Fruit fly (Drosophila melanogaster) whole organism, prepupa: ENCODE data around the gene beta4GalT7.

Experiments
- CG10631 ChIP-seq: fragments of 200-800 bp; sonication (Bioruptor generic); optimal IDR thresholded peaks from 2 replicates; lab custom pipeline; 2016; ENCODE audit warnings: missing biosample characterization, missing genetic modification characterization
- CG10669 ChIP-seq: fragments of 200-800 bp; sonication (Bioruptor generic); optimal IDR thresholded peaks from 3 replicates; lab custom pipeline; 2018; ENCODE audit warnings: missing biosample characterization, mild to moderate bottlenecking, missing genetic modification characterization, moderate library complexity
- CG11294 ChIP-seq: fragments of 200-800 bp; sonication (Bioruptor generic); IDR thresholded peaks from 2 replicates; pipeline ENCODE4 v1.3.6; 2022; ENCODE audit warnings: missing biosample characterization, missing genetic modification characterization
- CG11762 ChIP-seq: fragments of 200-800 bp; sonication (Bioruptor generic); optimal IDR thresholded peaks from 3 replicates; lab custom pipeline; 2016; ENCODE audit warnings: missing biosample characterization, missing genetic modification characterization; ENCODE audit not compliant: insufficient read depth
- CG11902 ChIP-seq: fragments of 200-800 bp; sonication (Bioruptor generic); optimal IDR thresholded peaks from 3 replicates; lab custom pipeline; 2016; ENCODE audit warnings: missing biosample characterization, missing genetic modification characterization
- CG15336 ChIP-seq: fragments of 200-800 bp; sonication (Bioruptor generic); IDR thresholded peaks from 2 replicates; pipeline ENCODE4 v1.3.6; 2022; ENCODE audit warnings: missing biosample characterization, missing genetic modification characterization
- CG1621 ChIP-seq: fragments of 200-800 bp; sonication (Bioruptor generic); optimal IDR thresholded peaks from 3 replicates; lab custom pipeline; 2018; ENCODE audit warnings: missing biosample characterization, mild to moderate bottlenecking, missing genetic modification characterization
- CG16779 ChIP-seq: fragments of 200-800 bp; sonication (Bioruptor generic); optimal IDR thresholded peaks from 3 replicates; lab custom pipeline; 2017; ENCODE audit warnings: missing biosample characterization, mild to moderate bottlenecking, missing genetic modification characterization
- CG31627 ChIP-seq: fragments of 200-800 bp; sonication (Bioruptor generic); optimal IDR thresholded peaks from 3 replicates; lab custom pipeline; 2016; ENCODE audit warnings: missing biosample characterization, missing genetic modification characterization
- CG32006 ChIP-seq: fragments of 200-800 bp; sonication (Bioruptor generic); optimal IDR thresholded peaks from 3 replicates; lab custom pipeline; 2017; ENCODE audit warnings: missing biosample characterization, mild to moderate bottlenecking, missing genetic modification characterization
- CG34406 ChIP-seq: fragments of 200-800 bp; sonication (Bioruptor generic); optimal IDR thresholded peaks from 3 replicates; lab custom pipeline; 2016; ENCODE audit warnings: missing biosample characterization, missing genetic modification characterization
- CG3919 ChIP-seq: fragments of 200-800 bp; sonication (Bioruptor generic); optimal IDR thresholded peaks from 3 replicates; lab custom pipeline; 2016; ENCODE audit warnings: missing biosample characterization, missing genetic modification characterization
- CG4318 ChIP-seq: fragments of 200-800 bp; sonication (Bioruptor generic); optimal IDR thresholded peaks from 3 replicates; lab custom pipeline; 2017; ENCODE audit warnings: missing biosample characterization, mild to moderate bottlenecking, missing genetic modification characterization
- CG6276 ChIP-seq: fragments of 200-800 bp; sonication (Bioruptor generic); optimal IDR thresholded peaks from 2 replicates; lab custom pipeline; 2017; ENCODE audit warnings: missing biosample characterization, mild to moderate bottlenecking, missing genetic modification characterization
- CG6792 ChIP-seq: fragments of 200-800 bp; sonication (Bioruptor generic); optimal IDR thresholded peaks from 3 replicates; lab custom pipeline; 2016; ENCODE audit warnings: missing biosample characterization, missing genetic modification characterization
- CG6808 ChIP-seq: fragments of 200-800 bp; sonication (Bioruptor generic); optimal IDR thresholded peaks from 3 replicates; lab custom pipeline; 2017; ENCODE audit warnings: missing biosample characterization, missing genetic modification characterization, mild to moderate bottlenecking, moderate library complexity, missing genetic modification reagents
- CG7368 ChIP-seq: fragments of 200-800 bp; sonication (Bioruptor generic); optimal IDR thresholded peaks from 3 replicates; lab custom pipeline; 2016; ENCODE audit warnings: missing biosample characterization, missing genetic modification characterization
- CG8119 ChIP-seq: fragments of 200-800 bp; sonication (Bioruptor generic); IDR thresholded peaks from 3 replicates; pipeline ENCODE4 v1.3.6; 2022; ENCODE audit warnings: missing biosample characterization, missing genetic modification characterization
- CG8319 ChIP-seq: fragments of 200-800 bp; sonication (Bioruptor generic); optimal IDR thresholded peaks from 3 replicates; lab custom pipeline; 2016; ENCODE audit warnings: missing biosample characterization, missing genetic modification characterization
- CG8632 ChIP-seq: fragments of 200-800 bp; sonication (Bioruptor generic); optimal IDR thresholded peaks from 3 replicates; lab custom pipeline; 2016; ENCODE audit warnings: missing biosample characterization, missing genetic modification characterization
- CG9139 ChIP-seq: fragments of 200-800 bp; sonication (Bioruptor generic); optimal IDR thresholded peaks from 3 replicates; lab custom pipeline; 2017; ENCODE audit warnings: missing biosample characterization, mild to moderate bottlenecking, missing genetic modification characterization
- Eip78C ChIP-seq: fragments of 200-800 bp; sonication (Bioruptor generic); peaks from one replicate; lab custom pipeline; 2016; ENCODE audit warnings: missing biosample characterization, missing genetic modification characterization
- Eip93F ChIP-seq: fragments of 200-800 bp; sonication (Bioruptor generic); optimal IDR thresholded peaks from 2 replicates; lab custom pipeline; 2016; ENCODE audit warnings: missing biosample characterization, mild to moderate bottlenecking, missing genetic modification characterization
- Ets21C ChIP-seq: fragments of 200-800 bp; sonication (Bioruptor generic); optimal IDR thresholded peaks from 3 replicates; lab custom pipeline; 2016; ENCODE audit warnings: missing biosample characterization, missing genetic modification characterization
- Gug ChIP-seq: fragments of 200-800 bp; sonication (Bioruptor generic); IDR thresholded peaks from 2 replicates; pipeline ENCODE4 v1.3.6; 2022; ENCODE audit warnings: missing biosample characterization, missing genetic modification characterization
- Hr38 ChIP-seq: sonication (Bioruptor generic); optimal IDR thresholded peaks from 2 replicates; lab custom pipeline; 2016; ENCODE audit warnings: missing biosample characterization, missing genetic modification characterization
- Hr39 ChIP-seq: fragments of 200-800 bp; sonication (Bioruptor generic); optimal IDR thresholded peaks from 2 replicates; lab custom pipeline; 2016; ENCODE audit warnings: missing biosample characterization, missing genetic modification characterization
- Hr4 ChIP-seq: fragments of 200-800 bp; sonication (Bioruptor generic); optimal IDR thresholded peaks from 3 replicates; lab custom pipeline; 2016; ENCODE audit warnings: missing biosample characterization, missing genetic modification characterization
- Lpt ChIP-seq: fragments of 200-800 bp; sonication (Bioruptor generic); optimal IDR thresholded peaks from 3 replicates; lab custom pipeline; 2016; ENCODE audit warnings: missing biosample characterization, missing genetic modification characterization
- Met ChIP-seq: fragments of 200-800 bp; sonication (Bioruptor generic); optimal IDR thresholded peaks from 3 replicates; lab custom pipeline; 2016; ENCODE audit warnings: missing biosample characterization, missing genetic modification characterization
- OdsH ChIP-seq: fragments of 200-800 bp; sonication (Bioruptor generic); optimal IDR thresholded peaks from 3 replicates; lab custom pipeline; 2016; ENCODE audit warnings: missing biosample characterization, missing genetic modification characterization
- Smox ChIP-seq: fragments of 200-800 bp; sonication (Bioruptor generic); optimal IDR thresholded peaks from 3 replicates; lab custom pipeline; 2016; ENCODE audit warnings: missing biosample characterization, missing genetic modification characterization
- Sox102F ChIP-seq: fragments of 200-800 bp; sonication (Bioruptor generic); optimal IDR thresholded peaks from 2 replicates; lab custom pipeline; 2016; ENCODE audit warnings: missing biosample characterization, mild to moderate bottlenecking, missing genetic modification characterization
- Sox14 ChIP-seq: fragments of 200-800 bp; sonication (Bioruptor generic); optimal IDR thresholded peaks from 3 replicates; lab custom pipeline; 2016; ENCODE audit warnings: missing biosample characterization, missing genetic modification characterization
- Sox15 ChIP-seq: fragments of 200-800 bp; sonication (Bioruptor generic); optimal IDR thresholded peaks from 3 replicates; lab custom pipeline; 2016; ENCODE audit warnings: missing biosample characterization, missing genetic modification characterization
- acj6 ChIP-seq: fragments of 200-800 bp; sonication (Bioruptor generic); optimal IDR thresholded peaks from 3 replicates; lab custom pipeline; 2016; ENCODE audit warnings: missing biosample characterization, missing genetic modification characterization
- cyc ChIP-seq: fragments of 200-800 bp; sonication (Bioruptor generic); optimal IDR thresholded peaks from 3 replicates; lab custom pipeline; 2016; ENCODE audit warnings: missing biosample characterization, missing genetic modification characterization
- dsx ChIP-seq: fragments of 200-800 bp; optimal IDR thresholded peaks from 3 replicates; lab custom pipeline; 2019; ENCODE audit warnings: missing biosample characterization, mild to moderate bottlenecking, missing genetic modification characterization, moderate library complexity; ENCODE audit not compliant: poor library complexity, severe bottlenecking
- esn ChIP-seq: fragments of 200-800 bp; sonication (Bioruptor generic); optimal IDR thresholded peaks from 2 replicates; lab custom pipeline; 2016; ENCODE audit warnings: missing biosample characterization, mild to moderate bottlenecking, missing genetic modification characterization, moderate library complexity
- fkh ChIP-seq: fragments of 200-800 bp; sonication (Bioruptor generic); optimal IDR thresholded peaks from 3 replicates; lab custom pipeline; 2017; ENCODE audit warnings: missing biosample characterization, mild to moderate bottlenecking, missing genetic modification characterization, moderate library complexity
- lz ChIP-seq: fragments of 200-800 bp; sonication (Bioruptor generic); optimal IDR thresholded peaks from 3 replicates; lab custom pipeline; 2016; ENCODE audit warnings: missing biosample characterization, missing genetic modification characterization
- net ChIP-seq: fragments of 200-800 bp; sonication (Bioruptor generic); optimal IDR thresholded peaks from 3 replicates; lab custom pipeline; 2016; ENCODE audit warnings: missing biosample characterization, missing genetic modification characterization
- pdm3 ChIP-seq: fragments of 200-800 bp; sonication (Bioruptor generic); optimal IDR thresholded peaks from 3 replicates; lab custom pipeline; 2016; ENCODE audit warnings: missing biosample characterization, missing genetic modification characterization
- salr ChIP-seq, 2 experiments: fragments of 200-800 bp; sonication (Bioruptor generic); optimal IDR thresholded peaks; 3 replicates each; lab custom pipeline; 2016 to 2018; ENCODE audit warnings: missing biosample characterization in 2 of 2, missing genetic modification characterization in 2 of 2, mild to moderate bottlenecking in 1 of 2
- spab ChIP-seq: fragments of 200-800 bp; sonication (Bioruptor generic); optimal IDR thresholded peaks from 2 replicates; lab custom pipeline; 2017; ENCODE audit warnings: missing biosample characterization, mild to moderate bottlenecking, missing genetic modification characterization, missing genetic modification reagents
- ss ChIP-seq, 2 experiments: fragments of 200-800 bp; sonication (Bioruptor generic); optimal IDR thresholded peaks; 2 replicates in 1 of 2; 3 replicates in 1 of 2; lab custom pipeline; 2017 to 2018; ENCODE audit warnings: mild to moderate bottlenecking in 2 of 2, missing biosample characterization in 2 of 2, missing genetic modification characterization in 2 of 2, moderate library complexity in 1 of 2
- topi ChIP-seq: fragments of 200-800 bp; sonication (Bioruptor generic); optimal IDR thresholded peaks from 3 replicates; lab custom pipeline; 2016; ENCODE audit warnings: missing biosample characterization, missing genetic modification characterization

Gene beta4GalT7

dm6 chr3R:25023056-25023455, at the start of gene beta4GalT7:
TSS of gene beta4GalT7 (plus strand) at chr3R:25023256.
- TF ChIP-seq CG11294 (GFP tag; lab: Robert Waterston, UW) = no peak
- no peak for TF ChIP-seq salr (GFP tag; optimal IDR thresholded peaks at IDR 0.05; lab: Kevin White, UChicago)
- no peak for TF ChIP-seq CG10669
- TF ChIP-seq CG6276 (GFP tag; lab: Kevin White, UChicago) = no peak
- no peak for TF ChIP-seq Eip78C (GFP tag; lab: Kevin White, UChicago)
- no peak for TF ChIP-seq CG9139
- no peak for TF ChIP-seq CG34406 (GFP tag; lab: Kevin White, UChicago)
- TF ChIP-seq acj6 (GFP tag; lab: Kevin White, UChicago) = no peak
- TF ChIP-seq CG1621 (tag; lab: Kevin White, UChicago) = no peak

- TF ChIP-seq CG6276 (GFP tag; lab: Kevin White, UChicago) = peak; percentile 89
- TF ChIP-seq fkh (GFP tag; lab: Kevin White, UChicago) = no peak
- TF ChIP-seq CG31627 (GFP tag; lab: Kevin White, UChicago) = peak; percentile 77
- TF ChIP-seq CG11762 (GFP tag; lab: Kevin White, UChicago) = peak; percentile 81
- TF ChIP-seq Sox102F (GFP tag; lab: Kevin White, UChicago) = peak; percentile 75
- peak; percentile 80 for TF ChIP-seq CG10631 (GFP tag; lab: Kevin White, UChicago)
- peak; percentile 45 for TF ChIP-seq lz (GFP tag; lab: Kevin White, UChicago)
- TF ChIP-seq ss (GFP tag; optimal IDR thresholded peaks at IDR 0.05; lab: Kevin White, UChicago) = peak; percentile 73 to 87
- TF ChIP-seq net (GFP tag; lab: Kevin White, UChicago) = peak; percentile 81
- peak; percentile 89 for TF ChIP-seq CG4318 (GFP tag; lab: Kevin White, UChicago)
- peak; percentile 93 for TF ChIP-seq CG3919 (GFP tag; lab: Kevin White, UChicago)
- peak; percentile 68 for TF ChIP-seq Smox
- peak; percentile 86 for TF ChIP-seq acj6 (GFP tag; lab: Kevin White, UChicago)
- no peak for TF ChIP-seq Hr38 (GFP tag; lab: Kevin White, UChicago)
- TF ChIP-seq CG32006 (GFP tag; lab: Kevin White, UChicago) = peak; percentile 96
- peak; percentile 80 for TF ChIP-seq topi (GFP tag; lab: Kevin White, UChicago)
- TF ChIP-seq esn (GFP tag; lab: Kevin White, UChicago) = peak; percentile 71
- peak; percentile 74 for TF ChIP-seq Hr39 (GFP tag; lab: Kevin White, UChicago)
- TF ChIP-seq CG10669 = peak; percentile 79
- peak; percentile 61 to 90 for TF ChIP-seq salr (GFP tag; optimal IDR thresholded peaks at IDR 0.05; lab: Kevin White, UChicago)
- TF ChIP-seq CG6808 = peak; percentile 82
- peak; percentile 92 for TF ChIP-seq Lpt (GFP tag; lab: Kevin White, UChicago)
- TF ChIP-seq cyc (GFP tag; lab: Kevin White, UChicago) = peak; percentile 79
- peak; percentile 93 for TF ChIP-seq Gug (GFP tag; lab: Robert Waterston, UW)
- peak; percentile 77 for TF ChIP-seq CG34406 (GFP tag; lab: Kevin White, UChicago)
- TF ChIP-seq CG1621 (tag; lab: Kevin White, UChicago) = peak; percentile 62
- peak; percentile 94 for TF ChIP-seq Sox14 (GFP tag; lab: Kevin White, UChicago)
- peak; percentile 72 for TF ChIP-seq CG11294 (GFP tag; lab: Robert Waterston, UW)
- TF ChIP-seq CG7368 (GFP tag; lab: Kevin White, UChicago) = peak; percentile 80
- peak; percentile 50 for TF ChIP-seq CG6792
- no peak for TF ChIP-seq Eip93F
- peak; percentile 65 for TF ChIP-seq CG8632 (GFP tag; lab: Kevin White, UChicago)
- TF ChIP-seq CG11902 (GFP tag; lab: Kevin White, UChicago) = peak; percentile 49
- TF ChIP-seq pdm3 (GFP tag; lab: Kevin White, UChicago) = peak; percentile 89
- peak; percentile 88 for TF ChIP-seq OdsH (GFP tag; lab: Kevin White, UChicago)
- peak; percentile 93 for TF ChIP-seq CG15336 (GFP tag; lab: Robert Waterston, UW)
- TF ChIP-seq Sox15 (GFP tag; lab: Kevin White, UChicago) = peak; percentile 50
- TF ChIP-seq CG8119 (GFP tag; lab: Robert Waterston, UW) = peak; percentile 93
- peak; percentile 67 for TF ChIP-seq CG9139
- TF ChIP-seq CG8319 (GFP tag; lab: Kevin White, UChicago) = peak; percentile 65
- peak; percentile 94 for TF ChIP-seq Eip78C (GFP tag; lab: Kevin White, UChicago)
- TF ChIP-seq Met (GFP tag; lab: Kevin White, UChicago) = peak; percentile 68
- peak; percentile 88 for TF ChIP-seq Hr4
- TF ChIP-seq CG16779 = peak; percentile 72
- TF ChIP-seq dsx = peak; percentile 92
- TF ChIP-seq spab (GFP tag; lab: Kevin White, UChicago) = peak; percentile 82
- peak; percentile 28 for TF ChIP-seq Ets21C (GFP tag; lab: Kevin White, UChicago)
These were observed 48.2 kb upstream of the beta4GalT7 start for dm6 chr3R:24974762-24975432.
